Worm (Caenorhabditis elegans): ENCODE data around the gene F54D5.15.
A peak's percentile ranks its signal among the peaks of the same experiment; 100 is the strongest.
"Not testable (repeated sequence)": the region's sequence is repeated elsewhere in the genome, so short reads cannot be mapped to it uniquely, and the experiment has no call there.

- peak; percentile 73 for TF ChIP-seq T22C8.4 (GFP tag; IDR thresholded peaks at IDR 0.05)
- not testable (repeated sequence) for TF ChIP-seq med-1 (GFP tag; optimal IDR thresholded peaks at IDR 0.05; ENCODE audit: insufficient read depth)
- peak; percentile 94 for TF ChIP-seq klf-2 (GFP tag; conservative IDR thresholded peaks at IDR 0.05)
- TF ChIP-seq ztf-29 (GFP tag; IDR thresholded peaks at IDR 0.05) = peak; percentile 57; the same call in 1 of the 2 replicates
Measured at ce11 chrII:11534429-11535099, 29.5 kb downstream of the F54D5.15 start, which contains the start of gene Y62F5A.12.

All from whole organism, midembryonic.